Worm (Caenorhabditis elegans) whole organism, L1 larva: ENCODE measurements around the gene F16B12.4.

Source experiments
- C16A3.4 ChIP-seq: fragments of 150-350 bp; optimal IDR thresholded peaks from 2 replicates; lab custom pipeline; 2014; ENCODE audit warnings: missing biosample characterization, missing genetic modification characterization
- aha-1 ChIP-seq: fragments of 150-350 bp; optimal IDR thresholded peaks from 2 replicates; lab custom pipeline; 2014; ENCODE audit warnings: missing biosample characterization, missing genetic modification characterization
- alr-1 ChIP-seq: fragments of 200-800 bp; sonication (Bioruptor generic); optimal IDR thresholded peaks from 2 replicates; lab custom pipeline; 2018; ENCODE audit warnings: borderline replicate concordance, mild to moderate bottlenecking, missing genetic modification characterization, missing compliant biosample characterization
- ama-1 ChIP-seq: fragments of 150-350 bp; optimal IDR thresholded peaks from 2 replicates; lab custom pipeline; 2014
- blmp-1 ChIP-seq: fragments of 150-350 bp; optimal IDR thresholded peaks from 2 replicates; lab custom pipeline; 2014; ENCODE audit warnings: missing biosample characterization, missing genetic modification characterization
- ceh-63 ChIP-seq: fragments of 200-800 bp; sonication (Bioruptor generic); optimal IDR thresholded peaks from 2 replicates; lab custom pipeline; 2018; ENCODE audit warnings: mild to moderate bottlenecking, missing genetic modification characterization, missing compliant biosample characterization
- dsc-1 ChIP-seq: sonication (generic microtip); optimal IDR thresholded peaks from 2 replicates; lab custom pipeline; 2016; ENCODE audit warnings: mild to moderate bottlenecking, missing genetic modification characterization, missing compliant biosample characterization
- egl-27 ChIP-seq, 2 experiments: fragments of 150-350 bp in 1 of 2; sonication (generic microtip); optimal IDR thresholded peaks; 3 replicates each; lab custom pipeline; 2017 to 2018; ENCODE audit warnings: missing biosample characterization in 2 of 2, missing genetic modification characterization in 2 of 2, missing genetic modification reagents in 2 of 2
- fkh-10 ChIP-seq: sonication (generic microtip); optimal IDR thresholded peaks from 2 replicates; lab custom pipeline; 2017; ENCODE audit warnings: missing biosample characterization, missing genetic modification reagents, missing genetic modification characterization
- fkh-4 ChIP-seq: sonication (generic microtip); optimal IDR thresholded peaks from 2 replicates; lab custom pipeline; 2016; ENCODE audit warnings: missing compliant biosample characterization, missing genetic modification characterization, borderline replicate concordance
- fos-1 ChIP-seq: fragments of 150-350 bp; optimal IDR thresholded peaks from 2 replicates; lab custom pipeline; 2014; ENCODE audit warnings: missing biosample characterization, missing genetic modification characterization
- grh-1 ChIP-seq: fragments of 200-800 bp; sonication (Bioruptor generic); IDR thresholded peaks from 2 replicates; pipeline ENCODE4 v1.3.6; 2022; ENCODE audit warnings: missing genetic modification reagents, missing genetic modification characterization, missing compliant biosample characterization
- hlh-17 ChIP-seq: fragments of 200-800 bp; sonication (Bioruptor generic); optimal IDR thresholded peaks from 2 replicates; lab custom pipeline; 2018; ENCODE audit warnings: missing genetic modification characterization, mild to moderate bottlenecking, missing compliant biosample characterization, moderate library complexity, borderline replicate concordance
- irx-1 ChIP-seq: sonication (generic microtip); optimal IDR thresholded peaks from 2 replicates; lab custom pipeline; 2016; ENCODE audit warnings: missing genetic modification characterization, missing compliant biosample characterization
- isw-1 ChIP-seq: fragments of 200-800 bp; sonication (Bioruptor generic); IDR thresholded peaks from 2 replicates; pipeline ENCODE4 v1.3.6; 2022; ENCODE audit warnings: missing genetic modification characterization, missing compliant biosample characterization
- lin-14 ChIP-seq: fragments of 200-800 bp; sonication (Bioruptor generic); optimal IDR thresholded peaks from 2 replicates; lab custom pipeline; 2018; ENCODE audit warnings: mild to moderate bottlenecking, missing genetic modification characterization, moderate library complexity, missing compliant biosample characterization
- lin-15B ChIP-seq: fragments of 150-350 bp; sonication (generic microtip); optimal IDR thresholded peaks from 3 replicates; lab custom pipeline; 2014; ENCODE audit warnings: missing biosample characterization, missing genetic modification characterization
- lin-39 ChIP-seq: fragments of 150-350 bp; optimal IDR thresholded peaks from 2 replicates; lab custom pipeline; 2014; ENCODE audit warnings: missing biosample characterization, missing genetic modification reagents, missing genetic modification characterization
- lir-3 ChIP-seq: sonication (generic microtip); optimal IDR thresholded peaks from 2 replicates; lab custom pipeline; 2016; ENCODE audit warnings: mild to moderate bottlenecking, missing genetic modification characterization, moderate library complexity, missing compliant biosample characterization; ENCODE audit not compliant: poor library complexity
- lsy-2 ChIP-seq, 2 experiments: fragments of 150-350 bp; optimal IDR thresholded peaks; 2 replicates each; lab custom pipeline; 2014; ENCODE audit warnings: missing biosample characterization in 2 of 2, missing genetic modification characterization in 2 of 2
- mdl-1 ChIP-seq, 2 experiments: fragments of 150-350 bp; optimal IDR thresholded peaks; 2 replicates each; lab custom pipeline; 2014 to 2017; ENCODE audit warnings: missing biosample characterization in 2 of 2, missing genetic modification characterization in 2 of 2, inconsistent platforms in 1 of 2
- nhr-20 ChIP-seq: sonication (generic microtip); optimal IDR thresholded peaks from 2 replicates; lab custom pipeline; 2016; ENCODE audit warnings: mild to moderate bottlenecking, missing genetic modification characterization, missing compliant biosample characterization
- nhr-71 ChIP-seq: sonication (generic microtip); optimal IDR thresholded peaks from 2 replicates; lab custom pipeline; 2016; ENCODE audit warnings: mild to moderate bottlenecking, missing genetic modification characterization, moderate library complexity, missing compliant biosample characterization
- nhr-76 ChIP-seq: sonication (generic microtip); optimal IDR thresholded peaks from 2 replicates; lab custom pipeline; 2017; ENCODE audit warnings: missing biosample characterization, missing genetic modification characterization
- nhr-84 ChIP-seq: sonication (generic microtip); optimal IDR thresholded peaks from 2 replicates; lab custom pipeline; 2017; ENCODE audit warnings: missing biosample characterization, missing genetic modification characterization
- nhr-85 ChIP-seq: sonication (generic microtip); peaks from one replicate; lab custom pipeline; 2016; ENCODE audit warnings: missing genetic modification characterization, inconsistent platforms, missing compliant biosample characterization
- pag-3 ChIP-seq: sonication (generic microtip); optimal IDR thresholded peaks from 2 replicates; lab custom pipeline; 2017; ENCODE audit warnings: missing genetic modification characterization, mild to moderate bottlenecking, missing compliant biosample characterization, antibody characterized with exemption, borderline replicate concordance; ENCODE audit not compliant: insufficient read depth
- rnt-1 ChIP-seq: sonication (generic microtip); optimal IDR thresholded peaks from 2 replicates; lab custom pipeline; 2016; ENCODE audit warnings: mild to moderate bottlenecking, missing genetic modification characterization, moderate library complexity, missing compliant biosample characterization
- snpc-4 ChIP-seq: fragments of 150-350 bp; optimal IDR thresholded peaks from 2 replicates; lab custom pipeline; 2014; ENCODE audit warnings: missing biosample characterization, missing genetic modification characterization
- snu-23 ChIP-seq: sonication (generic microtip); optimal IDR thresholded peaks from 2 replicates; lab custom pipeline; 2016; ENCODE audit warnings: missing genetic modification characterization, missing compliant biosample characterization
- sox-4 ChIP-seq: sonication (generic microtip); optimal IDR thresholded peaks from 2 replicates; lab custom pipeline; 2016; ENCODE audit warnings: missing genetic modification characterization, missing compliant biosample characterization
- swsn-7 ChIP-seq: sonication (generic microtip); optimal IDR thresholded peaks from 2 replicates; lab custom pipeline; 2016; ENCODE audit warnings: missing genetic modification characterization, missing compliant biosample characterization
- unc-130 ChIP-seq: fragments of 150-350 bp; optimal IDR thresholded peaks from 2 replicates; lab custom pipeline; 2017; ENCODE audit warnings: missing biosample characterization, missing genetic modification characterization, inconsistent platforms
- unc-30 ChIP-seq: sonication (generic microtip); optimal IDR thresholded peaks from 2 replicates; lab custom pipeline; 2017; ENCODE audit warnings: missing biosample characterization, missing genetic modification characterization
- unc-86 ChIP-seq: sonication (generic microtip); optimal IDR thresholded peaks from 2 replicates; lab custom pipeline; 2016; ENCODE audit warnings: missing genetic modification characterization, missing compliant biosample characterization
- zag-1 ChIP-seq: fragments of 150-350 bp; optimal IDR thresholded peaks from 2 replicates; lab custom pipeline; 2014; ENCODE audit warnings: missing biosample characterization, missing genetic modification characterization
- ztf-4 ChIP-seq: fragments of 150-350 bp; optimal IDR thresholded peaks from 2 replicates; lab custom pipeline; 2014; ENCODE audit warnings: missing biosample characterization, missing genetic modification characterization

F16B12.4 gene

ce11 chrX:14056527-14056926 is 41.9 kb downstream of the F16B12.4 start (continued):
- no peak for TF ChIP-seq ceh-63 (GFP tag; lab: Kevin White, UChicago)
- TF ChIP-seq ama-1 (lab: Kevin White, UChicago): no peak
- peak; percentile 0 for TF ChIP-seq nhr-85 (tag; lab: Kevin White, UChicago)
- no peak for TF ChIP-seq hlh-17 (GFP tag; lab: Kevin White, UChicago)
- peak; percentile 51 for TF ChIP-seq lin-14 (GFP tag; lab: Kevin White, UChicago)
- no peak for TF ChIP-seq isw-1
- no peak for TF ChIP-seq alr-1 (tag; lab: Kevin White, UChicago)
- TF ChIP-seq grh-1: no peak
- peak; percentile 35 for TF ChIP-seq lin-39
- no peak for TF ChIP-seq snpc-4 (tag; lab: Kevin White, UChicago)
- TF ChIP-seq egl-27 (tag; optimal IDR thresholded peaks at IDR 0.05; lab: Kevin White, UChicago): no peak
- no peak for TF ChIP-seq nhr-84 (tag; lab: Kevin White, UChicago)
- TF ChIP-seq ztf-4 (tag; lab: Kevin White, UChicago): no peak
- TF ChIP-seq swsn-7 (tag; lab: Kevin White, UChicago): no peak
- no peak for TF ChIP-seq fkh-4
- no peak for TF ChIP-seq unc-86
- TF ChIP-seq blmp-1 (tag; lab: Kevin White, UChicago): peak; percentile 68
- TF ChIP-seq C16A3.4 (tag; lab: Kevin White, UChicago): no peak
- no peak for TF ChIP-seq irx-1 (tag; lab: Kevin White, UChicago)
- TF ChIP-seq unc-30 (tag; lab: Kevin White, UChicago): no peak
- no peak for TF ChIP-seq lin-15B (tag; lab: Kevin White, UChicago)
- no peak for TF ChIP-seq mdl-1 (tag; optimal IDR thresholded peaks at IDR 0.05; lab: Kevin White, UChicago)

- no peak for TF ChIP-seq unc-130 (tag; lab: Kevin White, UChicago)
- TF ChIP-seq lir-3: no peak
- TF ChIP-seq nhr-76 (tag; lab: Kevin White, UChicago): no peak
- no peak for TF ChIP-seq fkh-10 (GFP tag; lab: Kevin White, UChicago)
- peak; percentile 72 for TF ChIP-seq fkh-4
- TF ChIP-seq dsc-1 (tag; lab: Kevin White, UChicago): peak; percentile 87
- no peak for TF ChIP-seq aha-1
- no peak for TF ChIP-seq zag-1 (tag; lab: Kevin White, UChicago)
These were observed 42.8 kb downstream of the F16B12.4 start for ce11 chrX:14055715-14056114.

ce11 chrX:14054799-14055198 is 43.7 kb downstream of the F16B12.4 start:
- TF ChIP-seq lsy-2 (tag; optimal IDR thresholded peaks at IDR 0.05; lab: Kevin White, UChicago) (peak; percentile 7 to 40), rnt-1 (peak; percentile 64), nhr-71 (tag; lab: Kevin White, UChicago) (peak; percentile 54), pag-3 (tag; lab: Kevin White, UChicago) (peak; percentile 47), dsc-1 (tag; lab: Kevin White, UChicago) (peak; percentile 37), snu-23 (GFP tag; lab: Kevin White, UChicago) (peak; percentile 45), lin-14 (GFP tag; lab: Kevin White, UChicago) (peak; percentile 57), nhr-20 (peak; percentile 2), sox-4 (tag; lab: Kevin White, UChicago) (no peak), alr-1 (tag; lab: Kevin White, UChicago) (no peak), nhr-85 (tag; lab: Kevin White, UChicago) (no peak), unc-130 (tag; lab: Kevin White, UChicago) (peak; percentile 23)

ce11 chrX:14053754-14054153 is 44.7 kb downstream of the F16B12.4 start:
- no peak for TF ChIP-seq fos-1
- TF ChIP-seq isw-1: no peak
